Fruit fly (Drosophila melanogaster) whole organism, embryonic: ENCODE measurements around the gene Dph3.

ENCODE experiments used
- Aef1 ChIP-seq: fragments of 200-800 bp; sonication (Bioruptor generic); IDR thresholded peaks from 3 replicates; pipeline ENCODE4 v1.3.6; 2022; ENCODE audit warnings: missing biosample characterization, missing genetic modification characterization
- Asciz ChIP-seq: fragments of 200-800 bp; sonication (Bioruptor generic); optimal IDR thresholded peaks from 2 replicates; lab custom pipeline; 2017; ENCODE audit warnings: missing biosample characterization, mild to moderate bottlenecking, missing genetic modification characterization, missing genetic modification reagents
- Bgb ChIP-seq: fragments of 200-800 bp; sonication (Bioruptor generic); IDR thresholded peaks from 2 replicates; pipeline ENCODE4 v1.3.6; 2022; ENCODE audit warnings: missing biosample characterization, missing genetic modification characterization; ENCODE audit not compliant: partially characterized antibody
- CG10321 ChIP-seq: fragments of 200-800 bp; sonication (Bioruptor generic); IDR thresholded peaks from 2 replicates; pipeline ENCODE4 v1.3.6; 2022; ENCODE audit warnings: missing biosample characterization, missing genetic modification characterization
- CG10959 ChIP-seq: fragments of 200-800 bp; sonication (Bioruptor generic); IDR thresholded peaks from 2 replicates; pipeline ENCODE4 v1.3.6; 2022; ENCODE audit warnings: missing biosample characterization, missing genetic modification characterization
- CG11085 ChIP-seq: fragments of 200-800 bp; sonication (Bioruptor generic); IDR thresholded peaks from 2 replicates; pipeline ENCODE4 v1.3.6; 2022; ENCODE audit warnings: missing biosample characterization, missing genetic modification characterization
- CG11247 ChIP-seq: fragments of 200-800 bp; sonication (Bioruptor generic); IDR thresholded peaks from 2 replicates; pipeline ENCODE4 v1.3.6; 2022; ENCODE audit warnings: missing biosample characterization, missing genetic modification characterization
- CG12155 ChIP-seq: fragments of 200-800 bp; sonication (Bioruptor generic); optimal IDR thresholded peaks from 3 replicates; lab custom pipeline; 2016; ENCODE audit warnings: missing biosample characterization, missing genetic modification characterization
- CG14050 ChIP-seq: fragments of 200-800 bp; sonication (Bioruptor generic); IDR thresholded peaks from 3 replicates; pipeline ENCODE4 v1.3.6; 2022; ENCODE audit warnings: missing biosample characterization, missing genetic modification characterization
- CG14710 ChIP-seq: fragments of 200-800 bp; sonication (Bioruptor generic); optimal IDR thresholded peaks from 3 replicates; lab custom pipeline; 2019; ENCODE audit warnings: missing biosample characterization, mild to moderate bottlenecking, missing genetic modification characterization, moderate library complexity
- CG14965 ChIP-seq: fragments of 200-800 bp; sonication (Bioruptor generic); optimal IDR thresholded peaks from 2 replicates; lab custom pipeline; 2016; ENCODE audit warnings: missing biosample characterization, missing genetic modification characterization, borderline replicate concordance
- CG15269 ChIP-seq: fragments of 200-800 bp; sonication (Bioruptor generic); optimal IDR thresholded peaks from 2 replicates; lab custom pipeline; 2018; ENCODE audit warnings: missing biosample characterization, mild to moderate bottlenecking, missing genetic modification characterization, moderate library complexity
- CG15514 ChIP-seq: fragments of 200-800 bp; sonication (Bioruptor generic); optimal IDR thresholded peaks from 3 replicates; lab custom pipeline; 2017; ENCODE audit warnings: missing biosample characterization, missing genetic modification characterization, mild to moderate bottlenecking, moderate library complexity, missing genetic modification reagents
- CG16813 ChIP-seq: fragments of 200-800 bp; sonication (Bioruptor generic); IDR thresholded peaks from 3 replicates; pipeline ENCODE4 v1.3.6; 2022; ENCODE audit warnings: missing biosample characterization, missing genetic modification characterization; ENCODE audit not compliant: partially characterized antibody
- CG17186 ChIP-seq: fragments of 200-800 bp; sonication (Bioruptor generic); optimal IDR thresholded peaks from 3 replicates; lab custom pipeline; 2017; ENCODE audit warnings: missing biosample characterization, missing genetic modification reagents, missing genetic modification characterization
- CG17359 ChIP-seq: fragments of 200-800 bp; sonication (Bioruptor generic); optimal IDR thresholded peaks from 3 replicates; lab custom pipeline; 2018; ENCODE audit warnings: missing biosample characterization, mild to moderate bottlenecking, missing genetic modification characterization, moderate library complexity
- CG17829 ChIP-seq: fragments of 200-800 bp; optimal IDR thresholded peaks from 2 replicates; lab custom pipeline; 2019; ENCODE audit warnings: missing biosample characterization, mild to moderate bottlenecking, missing genetic modification characterization, moderate library complexity
- CG17912 ChIP-seq: fragments of 200-800 bp; sonication (Bioruptor generic); optimal IDR thresholded peaks from 2 replicates; lab custom pipeline; 2018; ENCODE audit warnings: missing biosample characterization, mild to moderate bottlenecking, missing genetic modification characterization
- CG30403 ChIP-seq: fragments of 200-800 bp; sonication (Bioruptor generic); optimal IDR thresholded peaks from 3 replicates; lab custom pipeline; 2016; ENCODE audit warnings: missing biosample characterization, missing genetic modification characterization
- CG3838 ChIP-seq: fragments of 200-800 bp; sonication (Bioruptor generic); optimal IDR thresholded peaks from 3 replicates; lab custom pipeline; 2016; ENCODE audit warnings: missing biosample characterization, missing genetic modification characterization
- CG4328 ChIP-seq: fragments of 200-800 bp; sonication (Bioruptor generic); optimal IDR thresholded peaks from 3 replicates; lab custom pipeline; 2017; ENCODE audit warnings: missing biosample characterization, missing genetic modification reagents, missing genetic modification characterization
- CG4360 ChIP-seq: fragments of 200-800 bp; sonication (Bioruptor generic); IDR thresholded peaks from 2 replicates; pipeline ENCODE4 v1.3.6; 2022; ENCODE audit warnings: missing biosample characterization, missing genetic modification characterization
- CG7745 ChIP-seq: fragments of 200-800 bp; sonication (Bioruptor generic); optimal IDR thresholded peaks from 2 replicates; lab custom pipeline; 2018; ENCODE audit warnings: missing biosample characterization, mild to moderate bottlenecking, missing genetic modification characterization, moderate library complexity
- CG7839 ChIP-seq: fragments of 200-800 bp; sonication (Bioruptor generic); optimal IDR thresholded peaks from 3 replicates; lab custom pipeline; 2018; ENCODE audit warnings: missing biosample characterization, mild to moderate bottlenecking, missing genetic modification characterization, moderate library complexity
- Dp ChIP-seq: fragments of 200-800 bp; sonication (Bioruptor generic); optimal IDR thresholded peaks from 2 replicates; lab custom pipeline; 2018; ENCODE audit warnings: missing biosample characterization, mild to moderate bottlenecking, missing genetic modification characterization, moderate library complexity
- Drgx ChIP-seq: fragments of 200-800 bp; sonication (Bioruptor generic); IDR thresholded peaks from 2 replicates; pipeline ENCODE4 v1.3.6; 2022; ENCODE audit warnings: missing biosample characterization, missing genetic modification characterization
- Ets97D ChIP-seq: fragments of 200-800 bp; sonication (Bioruptor generic); optimal IDR thresholded peaks from 3 replicates; lab custom pipeline; 2016; ENCODE audit warnings: missing biosample characterization, missing genetic modification characterization
- H2.0 ChIP-seq: fragments of 200-800 bp; sonication (Bioruptor generic); IDR thresholded peaks from 2 replicates; pipeline ENCODE4 v1.3.6; 2022; ENCODE audit warnings: missing biosample characterization, missing genetic modification characterization
- HLH4C ChIP-seq: fragments of 200-800 bp; sonication (Bioruptor generic); IDR thresholded peaks from 3 replicates; pipeline ENCODE4 v1.3.6; 2022; ENCODE audit warnings: missing biosample characterization, missing genetic modification characterization; ENCODE audit not compliant: partially characterized antibody
- Hand ChIP-seq: fragments of 200-800 bp; sonication (Bioruptor generic); optimal IDR thresholded peaks from 2 replicates; lab custom pipeline; 2017; ENCODE audit warnings: mild to moderate bottlenecking, missing biosample characterization, missing genetic modification reagents, missing genetic modification characterization
- Meics ChIP-seq: fragments of 200-800 bp; sonication (Bioruptor generic); optimal IDR thresholded peaks from 2 replicates; lab custom pipeline; 2017; ENCODE audit warnings: missing biosample characterization, mild to moderate bottlenecking, missing genetic modification characterization
- Nf-YB ChIP-seq: fragments of 200-800 bp; sonication (Bioruptor generic); optimal IDR thresholded peaks from 3 replicates; lab custom pipeline; 2019; ENCODE audit warnings: missing biosample characterization, mild to moderate bottlenecking, missing genetic modification characterization, moderate library complexity
- Sry-δ ChIP-seq: fragments of 200-800 bp; sonication (Bioruptor generic); optimal IDR thresholded peaks from 2 replicates; lab custom pipeline; 2016; ENCODE audit warnings: missing biosample characterization, missing genetic modification characterization
- abd-A ChIP-seq: fragments of 200-800 bp; sonication (Bioruptor generic); optimal IDR thresholded peaks from 3 replicates; lab custom pipeline; 2019; ENCODE audit warnings: missing biosample characterization, mild to moderate bottlenecking, missing genetic modification characterization, moderate library complexity
- caup ChIP-seq: fragments of 200-800 bp; sonication (Bioruptor generic); optimal IDR thresholded peaks from 3 replicates; lab custom pipeline; 2017; ENCODE audit warnings: missing biosample characterization, mild to moderate bottlenecking, missing genetic modification characterization, moderate library complexity; ENCODE audit not compliant: severe bottlenecking
- chif ChIP-seq, 2 experiments: fragments of 200-800 bp; sonication (Bioruptor generic); optimal IDR thresholded peaks; 3 replicates each; lab custom pipeline; 2016; ENCODE audit warnings: missing biosample characterization in 2 of 2, missing genetic modification characterization in 2 of 2
- corto ChIP-seq: fragments of 200-800 bp; sonication (Bioruptor generic); optimal IDR thresholded peaks from 2 replicates; lab custom pipeline; 2016; ENCODE audit warnings: missing biosample characterization, mild to moderate bottlenecking, missing genetic modification characterization, moderate library complexity
- fd3F ChIP-seq: fragments of 200-800 bp; sonication (Bioruptor generic); optimal IDR thresholded peaks from 2 replicates; lab custom pipeline; 2018; ENCODE audit warnings: missing biosample characterization, mild to moderate bottlenecking, missing genetic modification characterization, moderate library complexity
- gro ChIP-seq: fragments of 200-800 bp; sonication (Bioruptor generic); optimal IDR thresholded peaks from 2 replicates; lab custom pipeline; 2016; ENCODE audit warnings: missing biosample characterization, missing genetic modification characterization
- lab ChIP-seq: fragments of 200-800 bp; sonication (Bioruptor generic); optimal IDR thresholded peaks from 3 replicates; lab custom pipeline; 2017; ENCODE audit warnings: missing biosample characterization, missing genetic modification characterization, mild to moderate bottlenecking, moderate library complexity, missing genetic modification reagents
- lbe ChIP-seq: fragments of 200-800 bp; sonication (Bioruptor generic); optimal IDR thresholded peaks from 2 replicates; lab custom pipeline; 2016; ENCODE audit warnings: missing biosample characterization, mild to moderate bottlenecking, missing genetic modification characterization
- rib ChIP-seq: fragments of 200-800 bp; sonication (Bioruptor generic); IDR thresholded peaks from 2 replicates; pipeline ENCODE4 v1.3.6; 2022; ENCODE audit warnings: missing biosample characterization, missing genetic modification characterization
- schlank ChIP-seq: fragments of 200-800 bp; sonication (Bioruptor generic); optimal IDR thresholded peaks from 2 replicates; lab custom pipeline; 2018; ENCODE audit warnings: missing biosample characterization, mild to moderate bottlenecking, missing genetic modification characterization
- shn ChIP-seq: fragments of 200-800 bp; sonication (Bioruptor generic); optimal IDR thresholded peaks from 3 replicates; lab custom pipeline; 2016; ENCODE audit warnings: missing biosample characterization, missing genetic modification characterization
- slp2 ChIP-seq: fragments of 200-800 bp; sonication (Bioruptor generic); optimal IDR thresholded peaks from 2 replicates; lab custom pipeline; 2016; ENCODE audit warnings: missing biosample characterization, missing genetic modification characterization
- so ChIP-seq: fragments of 200-800 bp; sonication (Bioruptor generic); IDR thresholded peaks from 3 replicates; pipeline ENCODE4 v1.3.6; 2022; ENCODE audit warnings: missing biosample characterization, missing genetic modification characterization
- sqz ChIP-seq: fragments of 200-800 bp; sonication (Bioruptor generic); optimal IDR thresholded peaks from 3 replicates; lab custom pipeline; 2018; ENCODE audit warnings: missing biosample characterization, mild to moderate bottlenecking, missing genetic modification characterization
- ttk ChIP-seq: fragments of 200-800 bp; sonication (Bioruptor generic); IDR thresholded peaks from 2 replicates; pipeline ENCODE4 v2.1.2; 2022; ENCODE audit warnings: missing biosample characterization, missing genetic modification characterization
- wdn ChIP-seq: fragments of 200-800 bp; sonication (Bioruptor generic); IDR thresholded peaks from 2 replicates; pipeline ENCODE4 v1.3.6; 2022; ENCODE audit warnings: missing biosample characterization, missing genetic modification characterization

Gene Dph3

DNA sequence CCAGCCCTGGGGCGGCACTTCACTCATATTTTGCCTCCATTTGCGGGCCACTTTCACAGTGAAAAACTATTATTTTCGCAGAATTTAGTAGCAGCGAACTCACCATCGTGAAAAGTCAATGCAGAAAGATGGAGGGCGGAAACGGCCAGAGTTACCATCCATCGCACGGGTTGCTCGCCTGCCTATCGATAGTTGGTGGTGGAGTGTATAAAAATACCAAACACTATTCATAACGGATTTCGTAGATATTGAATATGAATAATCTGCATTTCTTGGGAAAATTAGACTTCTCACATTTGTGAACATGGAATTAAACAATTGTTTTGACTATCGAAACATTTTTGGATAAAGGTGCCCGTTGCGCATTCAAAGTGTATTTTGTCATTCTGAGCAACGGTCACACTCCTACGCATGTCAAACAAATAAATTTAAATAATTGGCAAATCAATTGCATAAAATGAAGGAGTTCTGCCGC is 15.5 kb upstream of the Dph3 start, which contains the start of the genes RpS25 and CG4820 (continued):
- TF ChIP-seq Hand (GFP tag; lab: Kevin White, UChicago) (peak; percentile 81), Dp (GFP tag; lab: Kevin White, UChicago) (peak; percentile 64), CG17359 (peak; percentile 86), CG17186 (GFP tag; lab: Kevin White, UChicago) (peak; percentile 98), CG14965 (peak; percentile 66), Nf-YB (peak; percentile 77), Sry-δ (GFP tag; lab: Kevin White, UChicago) (peak; percentile 92), CG14050 (GFP tag; lab: Robert Waterston, UW) (peak; percentile 85), Meics (GFP tag; lab: Kevin White, UChicago) (peak; percentile 96), corto (GFP tag; lab: Kevin White, UChicago) (no peak), Drgx (GFP tag; lab: Robert Waterston, UW) (peak; percentile 60), ttk (GFP tag; lab: Robert Waterston, UW) (peak; percentile 85), schlank (tag; lab: Kevin White, UChicago) (peak; percentile 93), CG4328 (GFP tag; lab: Kevin White, UChicago) (peak; percentile 94), wdn (GFP tag; lab: Robert Waterston, UW) (peak; percentile 77), CG12155 (GFP tag; lab: Kevin White, UChicago) (peak; percentile 68), lbe (GFP tag; lab: Kevin White, UChicago) (peak; percentile 82), fd3F (GFP tag; lab: Kevin White, UChicago) (peak; percentile 85), so (GFP tag; lab: Robert Waterston, UW) (peak; percentile 85), gro (peak; percentile 94), Ets97D (GFP tag; lab: Kevin White, UChicago) (peak; percentile 100), CG10959 (GFP tag; lab: Robert Waterston, UW) (peak; percentile 72), CG11085 (GFP tag; lab: Robert Waterston, UW) (peak; percentile 82), Aef1 (GFP tag; lab: Robert Waterston, UW) (peak; percentile 59; the same call in 2 of the 3 replicates), chif (GFP tag; optimal IDR thresholded peaks at IDR 0.05; lab: Kevin White, UChicago) (peak; percentile 75 to 92), CG7745 (peak; percentile 39), HLH4C (GFP tag; lab: Robert Waterston, UW) (peak; percentile 76), CG11247 (GFP tag; lab: Robert Waterston, UW) (peak; percentile 83), H2.0 (GFP tag; lab: Robert Waterston, UW) (peak; percentile 84), sqz (GFP tag; lab: Kevin White, UChicago) (peak; percentile 91), CG14710 (tag; lab: Kevin White, UChicago) (peak; percentile 96), CG4360 (GFP tag; lab: Robert Waterston, UW) (0 out of 2 replicates have a peak, but pooled peaks have one; percentile 37), shn (GFP tag; lab: Kevin White, UChicago) (peak; percentile 94), Asciz (GFP tag; lab: Kevin White, UChicago) (peak; percentile 89), CG17912 (GFP tag; lab: Kevin White, UChicago) (peak; percentile 95), CG3838 (peak; percentile 75), slp2 (GFP tag; lab: Kevin White, UChicago) (peak; percentile 90), CG10321 (GFP tag; lab: Robert Waterston, UW) (peak; percentile 54), abd-A (tag; lab: Kevin White, UChicago) (no peak), Bgb (peak; percentile 85), CG17829 (peak; percentile 89), CG15514 (GFP tag; lab: Kevin White, UChicago) (peak; percentile 93), CG16813 (peak; percentile 87), rib (GFP tag; lab: Robert Waterston, UW) (peak; percentile 67), lab (peak; percentile 97), CG7839 (tag; lab: Kevin White, UChicago) (peak; percentile 86), CG30403 (GFP tag; lab: Kevin White, UChicago) (peak; percentile 85), CG15269 (tag; lab: Kevin White, UChicago) (peak; percentile 84), caup (GFP tag; lab: Kevin White, UChicago) (peak; percentile 97)
